Worm (Caenorhabditis elegans) whole organism, young adult: ENCODE data around the gene T09F5.10.

Experiments
- ama-1 ChIP-seq, 3 experiments: fragments of 150-350 bp in 1 of 3; sonication (generic microtip) in 2 of 3; optimal IDR thresholded peaks; 2 replicates each; lab custom pipeline; 2014 to 2018; ENCODE audit warnings: missing biosample characterization in 2 of 3, missing genetic modification characterization in 2 of 3, missing genetic modification reagents in 2 of 3
- him-1 ChIP-seq: sonication (generic microtip); optimal IDR thresholded peaks from 2 replicates; lab custom pipeline; 2016; ENCODE audit warnings: missing genotype, missing genetic modification reagents, missing genetic modification characterization, missing compliant biosample characterization
- nfya-2 ChIP-seq: fragments of 200-800 bp; sonication (Bioruptor generic); IDR thresholded peaks from 2 replicates; pipeline ENCODE4 v1.3.6; 2022; ENCODE audit warnings: missing genetic modification reagents, missing genetic modification characterization, missing compliant biosample characterization
- pha-4 ChIP-seq: fragments of 150-350 bp; sonication (generic microtip); optimal IDR thresholded peaks from 2 replicates; lab custom pipeline; 2014; ENCODE audit warnings: missing biosample characterization, missing genetic modification reagents, missing genetic modification characterization
- rec-8 ChIP-seq, 2 experiments: sonication (generic microtip); optimal IDR thresholded peaks; 2 replicates each; lab custom pipeline; 2016; ENCODE audit warnings: mild to moderate bottlenecking in 2 of 2, missing genetic modification characterization in 2 of 2, missing genetic modification reagents in 2 of 2, missing genotype in 2 of 2, missing biosample characterization in 1 of 2, missing compliant biosample characterization in 1 of 2, moderate library complexity in 1 of 2

ce11 chrV:15136772-15137171 is 43.1 kb upstream of the T09F5.10 start, which contains the start of gene aipl-1:
- TF ChIP-seq nfya-2 (no peak), him-1 (tag; lab: Kevin White, UChicago) (no peak), rec-8 (tag; optimal IDR thresholded peaks at IDR 0.05; lab: Kevin White, UChicago) (no peak), ama-1 (optimal IDR thresholded peaks at IDR 0.05; lab: Kevin White, UChicago) (no peak), ama-1 (GFP tag; optimal IDR thresholded peaks at IDR 0.05; lab: Kevin White, UChicago) (no peak), pha-4 (tag; lab: Kevin White, UChicago) (no peak)
